Fruit fly (Drosophila melanogaster) whole organism, embryonic: ENCODE data around the gene CG8236.

Experiments
- CG10654 ChIP-seq: fragments of 200-800 bp; sonication (Bioruptor generic); optimal IDR thresholded peaks from 2 replicates; lab custom pipeline; 2016; ENCODE audit warnings: missing biosample characterization, missing genetic modification characterization
- E2f2 ChIP-seq: fragments of 200-800 bp; sonication (Bioruptor generic); IDR thresholded peaks from 2 replicates; pipeline ENCODE4 v1.3.6; 2022; ENCODE audit warnings: missing biosample characterization, missing genetic modification characterization
- Gsc ChIP-seq: fragments of 200-800 bp; sonication (Bioruptor generic); IDR thresholded peaks from 2 replicates; pipeline ENCODE4 v1.3.6; 2022; ENCODE audit warnings: missing biosample characterization, missing genetic modification characterization
- Ravus ChIP-seq: fragments of 200-800 bp; sonication (Bioruptor generic); IDR thresholded peaks from 2 replicates; pipeline ENCODE4 v1.3.6; 2022; ENCODE audit warnings: missing biosample characterization, missing genetic modification characterization
- cato ChIP-seq: fragments of 200-800 bp; sonication (Bioruptor generic); optimal IDR thresholded peaks from 2 replicates; lab custom pipeline; 2016; ENCODE audit warnings: missing biosample characterization, missing genetic modification characterization, borderline replicate concordance
- dmrt11E ChIP-seq: fragments of 200-800 bp; sonication (Bioruptor generic); optimal IDR thresholded peaks from 3 replicates; lab custom pipeline; 2018; ENCODE audit warnings: missing biosample characterization, mild to moderate bottlenecking, missing genetic modification characterization, moderate library complexity
- fu2 ChIP-seq: fragments of 200-800 bp; sonication (Bioruptor generic); optimal IDR thresholded peaks from 2 replicates; lab custom pipeline; 2016; ENCODE audit warnings: missing biosample characterization, missing genetic modification characterization
- otp ChIP-seq: fragments of 200-800 bp; sonication (Bioruptor generic); IDR thresholded peaks from 3 replicates; pipeline ENCODE4, ENCODE4 v1.3.6; 2022; ENCODE audit warnings: missing biosample characterization, missing genetic modification characterization
- sug ChIP-seq: fragments of 200-800 bp; optimal IDR thresholded peaks from 2 replicates; lab custom pipeline; 2019; ENCODE audit warnings: missing biosample characterization, mild to moderate bottlenecking, missing genetic modification characterization, moderate library complexity
- tgo ChIP-seq: fragments of 200-800 bp; sonication (Bioruptor generic); IDR thresholded peaks from 3 replicates; pipeline ENCODE4 v1.3.6; 2022; ENCODE audit warnings: missing biosample characterization, missing genetic modification characterization
- twi ChIP-seq: fragments of 200-800 bp; optimal IDR thresholded peaks from 2 replicates; lab custom pipeline; 2019; ENCODE audit warnings: missing biosample characterization, mild to moderate bottlenecking, missing genetic modification characterization, moderate library complexity

- TF ChIP-seq E2f2 (GFP tag; lab: Robert Waterston, UW) (no peak), CG10654 (GFP tag; lab: Kevin White, UChicago) (no peak), dmrt11E (tag; lab: Kevin White, UChicago) (no peak), otp (no peak; the same call in 2 of the 3 replicates), fu2 (no peak), twi (tag; lab: Kevin White, UChicago) (no peak), tgo (GFP tag; lab: Robert Waterston, UW) (no peak), sug (no peak), cato (no peak), Gsc (GFP tag; lab: Robert Waterston, UW) (no peak), Ravus (GFP tag; lab: Robert Waterston, UW) (no peak)
Measured at dm6 chr3R:8741941-8742340, 27.3 kb upstream of the CG8236 start.
